Fruit fly (Drosophila melanogaster): ENCODE measurements around the gene CG43391.
A peak's percentile ranks its signal among the peaks of the same experiment; 100 is the strongest.

Gene CG43391

dm6 chr3L:11533704-11534319 is 47.0 kb downstream of the CG43391 start:
- TF ChIP-seq CG8301 (tag; optimal IDR thresholded peaks at IDR 0.05) (no peak), Snoo (tag; optimal IDR thresholded peaks at IDR 0.05) (peak; percentile 39), CG8159 (tag; optimal IDR thresholded peaks at IDR 0.05) (peak; percentile 16), CG17806 (tag; optimal IDR thresholded peaks at IDR 0.05) (peak; percentile 34), fd96Ca (GFP tag; IDR thresholded peaks at IDR 0.05) (no peak), rn (GFP tag; IDR thresholded peaks at IDR 0.05) (no peak), Pif1A (GFP tag; optimal IDR thresholded peaks at IDR 0.05) (peak; percentile 3), CG15710 (tag; optimal IDR thresholded peaks at IDR 0.05) (peak; percentile 19)

dm6 chr3L:11531994-11532732 is 48.7 kb downstream of the CG43391 start:
- peak; percentile 6 for TF ChIP-seq CG8159 (tag; optimal IDR thresholded peaks at IDR 0.05)
- TF ChIP-seq CG8301 (tag; optimal IDR thresholded peaks at IDR 0.05): peak; percentile 39
- TF ChIP-seq Pif1A (GFP tag; optimal IDR thresholded peaks at IDR 0.05): no peak
- peak; percentile 1 for TF ChIP-seq CG15710 (tag; optimal IDR thresholded peaks at IDR 0.05)
- peak; percentile 55 for TF ChIP-seq CG14655 (GFP tag; optimal IDR thresholded peaks at IDR 0.05)
- no peak for TF ChIP-seq D1 (tag; optimal IDR thresholded peaks at IDR 0.05)
- peak; percentile 14 for TF ChIP-seq CG17806 (tag; optimal IDR thresholded peaks at IDR 0.05)
- peak; percentile 34; the same call in 1 of the 2 replicates for TF ChIP-seq CG32121 (GFP tag; IDR thresholded peaks at IDR 0.05)

DNA sequence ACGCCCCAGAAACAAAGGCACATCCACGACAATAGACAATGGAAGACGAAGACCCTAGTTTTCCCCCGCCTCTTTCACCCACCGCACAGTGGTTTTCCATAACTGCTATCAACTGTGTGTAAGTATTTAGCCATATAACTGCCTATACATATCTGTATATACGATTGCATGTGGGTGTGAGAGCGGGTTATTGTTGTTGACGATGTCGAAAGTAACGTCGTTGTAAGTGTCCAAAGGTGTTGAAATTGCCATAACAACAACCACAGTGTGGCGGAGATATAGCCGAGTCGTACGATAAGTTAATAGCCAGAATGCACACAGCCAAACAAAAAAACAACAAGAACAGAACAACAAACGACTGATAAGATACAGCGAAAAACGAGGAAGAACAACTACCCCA is 49.5 kb downstream of the CG43391 start:
- TF ChIP-seq CG32121 (GFP tag; IDR thresholded peaks at IDR 0.05): no peak
- TF ChIP-seq fd96Ca (GFP tag; IDR thresholded peaks at IDR 0.05): peak; percentile 28; the same call in 1 of the 3 replicates
- no peak for TF ChIP-seq EcR (GFP tag; optimal IDR thresholded peaks at IDR 0.05)
- no peak for TF ChIP-seq CG12605 (GFP tag; IDR thresholded peaks at IDR 0.05)
- no peak for TF ChIP-seq gl (tag; optimal IDR thresholded peaks at IDR 0.05)
- peak; percentile 11 for TF ChIP-seq CG8159 (tag; optimal IDR thresholded peaks at IDR 0.05)
- TF ChIP-seq Ets98B (GFP tag; IDR thresholded peaks at IDR 0.05): 0 out of 2 replicates have a peak, but pooled peaks have one; percentile 8
- no peak for TF ChIP-seq CG14655 (GFP tag; optimal IDR thresholded peaks at IDR 0.05)
- no peak for TF ChIP-seq Pif1B (GFP tag; optimal IDR thresholded peaks at IDR 0.05)
- no peak for TF ChIP-seq CG8301 (tag; optimal IDR thresholded peaks at IDR 0.05)
- no peak for TF ChIP-seq CG13204 (GFP tag; optimal IDR thresholded peaks at IDR 0.05)
- no peak for TF ChIP-seq CG15710 (tag; optimal IDR thresholded peaks at IDR 0.05)
- TF ChIP-seq CG4496 (GFP tag; IDR thresholded peaks at IDR 0.05): peak; percentile 48; the same call in 2 of the 3 replicates
- no peak for TF ChIP-seq D1 (tag; optimal IDR thresholded peaks at IDR 0.05)
- no peak for TF ChIP-seq Pif1A (GFP tag; optimal IDR thresholded peaks at IDR 0.05)

Measured in whole organism, pupa.